Worm (Caenorhabditis elegans) whole organism, young adult: ENCODE measurements around the gene srlf-3.

Experiments used
- B0019.2 ChIP-seq: fragments of 200-800 bp; sonication (Bioruptor generic); conservative IDR thresholded peaks from 2 replicates; pipeline ENCODE4 v1.3.6; 2022; ENCODE audit warnings: missing genetic modification reagents, missing genetic modification characterization, missing compliant biosample characterization
- B0336.3 ChIP-seq: fragments of 200-800 bp; sonication (Bioruptor generic); IDR thresholded peaks from 2 replicates; pipeline ENCODE4 v1.3.6; 2022; ENCODE audit warnings: missing genetic modification characterization, missing compliant biosample characterization
- F37B4.10 ChIP-seq: fragments of 200-800 bp; sonication (Bioruptor generic); IDR thresholded peaks from 2 replicates; pipeline ENCODE4 v1.3.6; 2022; ENCODE audit warnings: missing genetic modification characterization, missing compliant biosample characterization
- F39B2.1 ChIP-seq: fragments of 200-800 bp; sonication (Bioruptor generic); IDR thresholded peaks from 2 replicates; pipeline ENCODE4 v1.3.6; 2022; ENCODE audit warnings: missing genetic modification reagents, missing genetic modification characterization, missing compliant biosample characterization
- K11D2.4 ChIP-seq: fragments of 200-800 bp; sonication (Bioruptor generic); IDR thresholded peaks from 2 replicates; pipeline ENCODE4 v1.3.6; 2022; ENCODE audit warnings: missing genetic modification reagents, missing genetic modification characterization, missing compliant biosample characterization
- K12H6.12 ChIP-seq: fragments of 200-800 bp; sonication (Bioruptor generic); optimal IDR thresholded peaks from 2 replicates; lab custom pipeline; 2018; ENCODE audit warnings: mild to moderate bottlenecking, missing genetic modification characterization, missing compliant biosample characterization
- T26A5.8 ChIP-seq: sonication (generic microtip); optimal IDR thresholded peaks from 2 replicates; lab custom pipeline; 2016; ENCODE audit warnings: missing genetic modification characterization, missing compliant biosample characterization
- Y53F4B.3 ChIP-seq: fragments of 200-800 bp; sonication (Bioruptor generic); IDR thresholded peaks from 2 replicates; pipeline ENCODE4 v1.3.6; 2022; ENCODE audit warnings: missing genetic modification reagents, missing genetic modification characterization, missing compliant biosample characterization
- Y53G8AR.9 ChIP-seq: fragments of 200-800 bp; sonication (Bioruptor generic); conservative IDR thresholded peaks from 2 replicates; pipeline ENCODE4 v1.3.6; 2022; ENCODE audit warnings: missing genetic modification reagents, missing genetic modification characterization, missing compliant biosample characterization
- Y56A3A.18 ChIP-seq: fragments of 200-800 bp; sonication (Bioruptor generic); IDR thresholded peaks from 2 replicates; pipeline ENCODE4 v1.3.6; 2022; ENCODE audit warnings: missing genetic modification reagents, missing genetic modification characterization, missing compliant biosample characterization
- Y67H2A.10 ChIP-seq: fragments of 200-800 bp; sonication (Bioruptor generic); conservative IDR thresholded peaks from 2 replicates; pipeline ENCODE4 v1.3.6; 2022; ENCODE audit warnings: missing genetic modification reagents, missing genetic modification characterization, missing compliant biosample characterization
- atf-7 ChIP-seq: sonication (generic microtip); optimal IDR thresholded peaks from 2 replicates; lab custom pipeline; 2017; ENCODE audit warnings: mild to moderate bottlenecking, missing genetic modification characterization, missing compliant biosample characterization
- attf-6 ChIP-seq: fragments of 200-800 bp; sonication (Bioruptor generic); IDR thresholded peaks from 2 replicates; pipeline ENCODE4 v1.3.6; 2022; ENCODE audit warnings: missing genetic modification reagents, missing genetic modification characterization, missing compliant biosample characterization
- ccch-3 ChIP-seq: fragments of 200-800 bp; sonication (Bioruptor generic); optimal IDR thresholded peaks from 2 replicates; lab custom pipeline; 2018; ENCODE audit warnings: mild to moderate bottlenecking, missing genetic modification characterization, missing compliant biosample characterization
- cebp-1 ChIP-seq, 2 experiments: fragments of 200-800 bp in 1 of 2; sonication (Bioruptor generic) in 1 of 2; sonication (generic microtip) in 1 of 2; IDR thresholded peaks in 1 of 2; optimal IDR thresholded peaks in 1 of 2; 2 replicates each; pipeline versions ENCODE4 v1.3.6 to Lab custom; 2017 to 2022; ENCODE audit warnings: missing compliant biosample characterization in 2 of 2, missing genetic modification characterization in 2 of 2, mild to moderate bottlenecking in 1 of 2, missing genetic modification reagents in 1 of 2, moderate library complexity in 1 of 2
- ceh-100 ChIP-seq: fragments of 200-800 bp; sonication (Bioruptor generic); IDR thresholded peaks from 2 replicates; pipeline ENCODE4 v1.3.6; 2022; ENCODE audit warnings: missing genetic modification reagents, missing genetic modification characterization, missing compliant biosample characterization
- ekl-4 ChIP-seq: fragments of 200-800 bp; sonication (Bioruptor generic); IDR thresholded peaks from 2 replicates; pipeline ENCODE4 v1.3.6; 2022; ENCODE audit warnings: missing genetic modification reagents, missing genetic modification characterization, missing compliant biosample characterization
- hmg-20 ChIP-seq: fragments of 200-800 bp; sonication (Bioruptor generic); IDR thresholded peaks from 2 replicates; pipeline ENCODE4 v1.3.6; 2022; ENCODE audit warnings: missing genetic modification reagents, missing genetic modification characterization, missing compliant biosample characterization
- let-526 ChIP-seq: fragments of 200-800 bp; sonication (Bioruptor generic); IDR thresholded peaks from 2 replicates; pipeline ENCODE4 v1.3.6; 2022; ENCODE audit warnings: missing genetic modification reagents, missing genetic modification characterization, missing compliant biosample characterization
- lir-1 ChIP-seq: fragments of 200-800 bp; sonication (Bioruptor generic); conservative IDR thresholded peaks from 2 replicates; pipeline ENCODE4 v1.3.6; 2022; ENCODE audit warnings: missing genetic modification reagents, missing genetic modification characterization, missing compliant biosample characterization
- madf-6 ChIP-seq: fragments of 200-800 bp; sonication (Bioruptor generic); IDR thresholded peaks from 2 replicates; pipeline ENCODE4 v1.3.6; 2022; ENCODE audit warnings: missing genetic modification reagents, missing genetic modification characterization, missing compliant biosample characterization
- nfya-1 ChIP-seq: sonication (generic microtip); optimal IDR thresholded peaks from 2 replicates; lab custom pipeline; 2017; ENCODE audit warnings: antibody characterized with exemption, missing compliant biosample characterization, missing genetic modification characterization, borderline replicate concordance; ENCODE audit not compliant: insufficient read depth
- nfyb-1 ChIP-seq: fragments of 200-800 bp; sonication (Bioruptor generic); IDR thresholded peaks from 2 replicates; pipeline ENCODE4 v1.3.6; 2022; ENCODE audit warnings: missing genetic modification reagents, missing genetic modification characterization, missing compliant biosample characterization
- nhr-80 ChIP-seq: sonication (generic microtip); optimal IDR thresholded peaks from 2 replicates; lab custom pipeline; 2016; ENCODE audit warnings: missing genetic modification characterization, missing compliant biosample characterization
- rcor-1 ChIP-seq: fragments of 200-800 bp; sonication (Bioruptor generic); IDR thresholded peaks from 2 replicates; pipeline ENCODE4 v1.3.6; 2022; ENCODE audit warnings: missing genetic modification reagents, missing genetic modification characterization, missing compliant biosample characterization
- rec-8 ChIP-seq, 2 experiments: sonication (generic microtip); optimal IDR thresholded peaks; 2 replicates each; lab custom pipeline; 2016; ENCODE audit warnings: mild to moderate bottlenecking in 2 of 2, missing genetic modification characterization in 2 of 2, missing genetic modification reagents in 2 of 2, missing genotype in 2 of 2, missing biosample characterization in 1 of 2, missing compliant biosample characterization in 1 of 2, moderate library complexity in 1 of 2
- repo-1 ChIP-seq: sonication (generic microtip); optimal IDR thresholded peaks from 2 replicates; lab custom pipeline; 2017; ENCODE audit warnings: mild to moderate bottlenecking, missing genetic modification characterization, missing compliant biosample characterization
- sea-2 ChIP-seq: fragments of 200-800 bp; sonication (Bioruptor generic); IDR thresholded peaks from 2 replicates; pipeline ENCODE4 v1.3.6; 2022; ENCODE audit warnings: missing genetic modification characterization, missing compliant biosample characterization
- snpc-1.1 ChIP-seq: sonication (generic microtip); optimal IDR thresholded peaks from 2 replicates; lab custom pipeline; 2017; ENCODE audit warnings: missing genetic modification characterization, mild to moderate bottlenecking, missing compliant biosample characterization, antibody characterized with exemption, moderate library complexity, missing genotype, missing genetic modification reagents; ENCODE audit not compliant: insufficient read depth
- somi-1 ChIP-seq: fragments of 200-800 bp; sonication (Bioruptor generic); optimal IDR thresholded peaks from 2 replicates; lab custom pipeline; 2018; ENCODE audit warnings: mild to moderate bottlenecking, missing genetic modification characterization, missing compliant biosample characterization
- tlf-1 ChIP-seq: fragments of 200-800 bp; sonication (Bioruptor generic); optimal IDR thresholded peaks from 2 replicates; lab custom pipeline; 2018; ENCODE audit warnings: mild to moderate bottlenecking, missing genetic modification characterization, missing compliant biosample characterization
- unc-130 ChIP-seq: sonication (generic microtip); optimal IDR thresholded peaks from 2 replicates; lab custom pipeline; 2016; ENCODE audit warnings: missing genetic modification reagents, missing genetic modification characterization, missing compliant biosample characterization
- ztf-18 ChIP-seq: sonication (generic microtip); optimal IDR thresholded peaks from 2 replicates; lab custom pipeline; 2016; ENCODE audit warnings: missing genotype, mild to moderate bottlenecking, missing genetic modification characterization, missing compliant biosample characterization
- ztf-28 ChIP-seq: fragments of 200-800 bp; sonication (Bioruptor generic); IDR thresholded peaks from 2 replicates; pipeline ENCODE4 v1.3.6; 2022; ENCODE audit warnings: missing genetic modification reagents, missing genetic modification characterization, missing compliant biosample characterization
- ztf-6 ChIP-seq: fragments of 200-800 bp; sonication (Bioruptor generic); IDR thresholded peaks from 2 replicates; pipeline ENCODE4 v1.3.6; 2022; ENCODE audit warnings: missing genetic modification reagents, missing genetic modification characterization, missing compliant biosample characterization

srlf-3 gene

DNA sequence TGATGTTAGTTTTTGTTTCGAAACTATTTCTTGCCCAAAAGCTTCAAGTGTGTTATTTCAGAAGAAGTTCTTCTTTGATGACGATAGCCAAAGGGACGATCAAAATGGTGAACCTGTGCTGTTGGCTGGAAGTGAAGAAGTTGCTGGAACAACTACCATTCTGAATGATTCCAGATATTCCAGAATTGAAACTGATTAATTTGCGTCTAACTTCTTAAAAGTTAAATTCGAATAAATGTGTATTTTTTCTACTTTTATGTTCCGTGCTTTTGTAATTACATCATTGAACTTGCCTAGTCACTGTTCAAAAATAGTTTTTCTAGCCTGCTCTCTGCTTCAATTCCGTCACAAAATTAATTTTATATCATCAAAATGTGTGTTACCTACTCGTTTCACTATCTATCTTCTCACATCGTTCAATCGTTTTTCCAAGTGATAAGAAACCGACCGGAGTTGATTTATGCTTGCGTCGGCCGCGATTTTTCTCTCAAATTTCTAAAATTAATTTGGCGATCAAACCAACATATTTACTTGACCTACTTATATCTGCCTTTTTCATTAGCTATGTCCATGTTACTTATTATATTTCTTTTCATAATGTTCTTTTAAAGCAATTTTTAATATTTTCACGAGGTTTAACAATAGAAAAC lies 12.1 kb upstream of the srlf-3 start:
- TF ChIP-seq nhr-80 (tag; lab: Kevin White, UChicago) (peak; percentile 86), ceh-100 (GFP tag; lab: Robert Waterston, UW) (no peak), B0019.2 (GFP tag; lab: Robert Waterston, UW) (no peak)
- TF ChIP-seq, all 124 proteins: peak for 1

DNA sequence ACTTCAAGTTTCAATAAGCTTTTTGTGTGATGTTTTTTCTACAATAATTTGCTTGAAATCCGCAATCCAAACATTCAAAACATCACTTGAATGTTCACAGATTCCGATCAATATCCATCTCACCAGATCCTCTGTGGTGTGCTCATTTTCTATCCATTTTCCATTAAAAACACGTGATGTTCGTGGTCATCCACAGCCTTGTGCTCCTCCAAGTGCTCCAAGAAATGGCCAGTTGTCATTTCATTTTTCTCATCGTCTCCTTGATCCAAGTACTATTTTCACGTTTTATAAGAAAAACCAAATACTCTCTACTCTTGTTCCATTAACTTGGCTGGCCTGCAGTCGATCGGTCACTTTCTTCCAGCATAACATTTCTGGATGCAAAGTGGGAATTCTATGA lies 11.1 kb upstream of the srlf-3 start:
- no peak for TF ChIP-seq snpc-1.1
- TF ChIP-seq madf-6 (GFP tag; lab: Robert Waterston, UW) = no peak
- no peak for TF ChIP-seq Y56A3A.18
- TF ChIP-seq rcor-1 (GFP tag; lab: Robert Waterston, UW) = no peak
- TF ChIP-seq ztf-28 = no peak
- TF ChIP-seq ztf-18 (tag; lab: Kevin White, UChicago) = no peak
- TF ChIP-seq ztf-6 (GFP tag; lab: Robert Waterston, UW) = no peak
- no peak for TF ChIP-seq lir-1

DNA sequence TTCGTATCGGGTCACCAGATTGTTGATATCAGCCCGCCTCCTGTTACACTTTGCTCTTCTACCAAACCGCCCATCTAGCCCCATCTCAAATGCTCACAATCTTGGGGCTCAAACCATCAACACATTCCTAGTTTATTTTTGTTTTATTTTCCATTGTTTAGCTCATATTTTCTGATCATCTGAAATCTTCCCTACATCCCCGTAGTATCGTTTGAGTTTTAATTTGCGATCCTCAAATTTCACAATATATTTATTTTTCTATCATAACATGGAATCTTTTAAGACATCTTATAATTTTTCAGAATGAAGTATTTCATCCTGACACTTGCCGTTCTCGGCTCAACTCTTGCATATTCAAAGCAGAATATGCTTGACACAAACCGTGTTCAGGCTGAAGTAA lies 10.4 kb upstream of the srlf-3 start, which contains the start of gene spp-10:
Gene spp-10 (plus strand): TSS at position 301 of the 400 bp plus-strand sequence.
- TF ChIP-seq let-526 (GFP tag; lab: Robert Waterston, UW) = no peak
- TF ChIP-seq ekl-4 (GFP tag; lab: Robert Waterston, UW) = no peak
- TF ChIP-seq Y53F4B.3 (GFP tag; lab: Robert Waterston, UW) = no peak
- no peak for TF ChIP-seq tlf-1 (GFP tag; lab: Kevin White, UChicago)
- no peak for TF ChIP-seq hmg-20 (GFP tag; lab: Robert Waterston, UW)
- TF ChIP-seq F39B2.1 (GFP tag; lab: Robert Waterston, UW) = no peak
- no peak for TF ChIP-seq K11D2.4 (GFP tag; lab: Robert Waterston, UW)
- no peak for TF ChIP-seq ccch-3 (GFP tag; lab: Kevin White, UChicago)
- TF ChIP-seq T26A5.8 (tag; lab: Kevin White, UChicago) = no peak
- TF ChIP-seq sea-2 (GFP tag; lab: Robert Waterston, UW) = no peak
- no peak for TF ChIP-seq F37B4.10 (GFP tag; lab: Robert Waterston, UW)
- no peak for TF ChIP-seq unc-130
- no peak for TF ChIP-seq rcor-1 (GFP tag; lab: Robert Waterston, UW)
- TF ChIP-seq rec-8 (tag; optimal IDR thresholded peaks at IDR 0.05; lab: Kevin White, UChicago) = no peak
- no peak for TF ChIP-seq Y67H2A.10
- TF ChIP-seq nfya-1 = no peak
- TF ChIP-seq somi-1 = no peak

DNA sequence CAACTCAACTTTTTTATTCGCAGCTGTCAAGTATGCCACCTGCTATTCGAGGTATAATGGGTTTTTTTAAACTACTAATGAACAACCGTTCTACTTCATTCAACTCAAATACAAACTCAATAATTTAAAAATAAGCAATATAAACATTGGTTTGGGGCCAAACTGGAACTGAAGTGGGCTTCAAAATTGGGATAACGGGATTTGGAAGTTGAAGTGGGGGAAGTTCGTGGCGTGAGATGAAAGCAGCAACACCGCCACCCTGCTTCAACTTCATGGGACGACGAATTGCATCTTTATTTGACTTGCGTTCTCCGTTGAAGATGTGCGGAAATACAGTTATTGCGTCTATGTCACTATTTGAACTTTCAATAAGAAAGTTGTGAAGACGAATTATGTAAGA lies 8.8 kb upstream of the srlf-3 start:
- TF ChIP-seq cebp-1 (GFP tag; IDR thresholded peaks at IDR 0.05; lab: Robert Waterston, UW) (no peak), cebp-1 (tag; optimal IDR thresholded peaks at IDR 0.05; lab: Kevin White, UChicago) (peak; percentile 0), nfyb-1 (GFP tag; lab: Robert Waterston, UW) (0 out of 2 replicates have a peak, but pooled peaks have one; percentile 27), K12H6.12 (tag; lab: Kevin White, UChicago) (no peak), atf-7 (tag; lab: Kevin White, UChicago) (peak; percentile 20), B0336.3 (GFP tag; lab: Robert Waterston, UW) (peak; percentile 41), Y53G8AR.9 (GFP tag; lab: Robert Waterston, UW) (0 out of 2 replicates have a peak, but pooled peaks have one; percentile 35), attf-6 (GFP tag; lab: Robert Waterston, UW) (no peak), repo-1 (tag; lab: Kevin White, UChicago) (peak; percentile 21)
